Fruit fly (Drosophila melanogaster) whole organism, embryonic: ENCODE measurements around the gene Spn38F.

ENCODE experiments used
- B-H2 ChIP-seq: fragments of 200-800 bp; sonication (Bioruptor generic); optimal IDR thresholded peaks from 2 replicates; lab custom pipeline; 2018; ENCODE audit warnings: missing biosample characterization, mild to moderate bottlenecking, missing genetic modification characterization
- Bdp1 ChIP-seq: fragments of 200-800 bp; sonication (Bioruptor generic); optimal IDR thresholded peaks from 3 replicates; lab custom pipeline; 2016; ENCODE audit warnings: missing biosample characterization, missing genetic modification characterization
- CG10147 ChIP-seq: fragments of 200-800 bp; sonication (Bioruptor generic); optimal IDR thresholded peaks from 2 replicates; lab custom pipeline; 2019; ENCODE audit warnings: missing biosample characterization, mild to moderate bottlenecking, missing genetic modification characterization, moderate library complexity
- CG12769 ChIP-seq: fragments of 200-800 bp; sonication (Bioruptor generic); optimal IDR thresholded peaks from 2 replicates; lab custom pipeline; 2019; ENCODE audit warnings: missing biosample characterization, mild to moderate bottlenecking, missing genetic modification characterization, moderate library complexity
- CG13894 ChIP-seq: fragments of 200-800 bp; sonication (Bioruptor generic); optimal IDR thresholded peaks from 3 replicates; lab custom pipeline; 2018; ENCODE audit warnings: missing biosample characterization, mild to moderate bottlenecking, missing genetic modification characterization, moderate library complexity
- CG14860 ChIP-seq: fragments of 200-800 bp; sonication (Bioruptor generic); IDR thresholded peaks from 3 replicates; pipeline ENCODE4 v1.3.6; 2022; ENCODE audit warnings: missing biosample characterization, missing genetic modification characterization; ENCODE audit not compliant: partially characterized antibody
- CG17186 ChIP-seq: fragments of 200-800 bp; sonication (Bioruptor generic); optimal IDR thresholded peaks from 3 replicates; lab custom pipeline; 2017; ENCODE audit warnings: missing biosample characterization, missing genetic modification reagents, missing genetic modification characterization
- CG17328 ChIP-seq: fragments of 200-800 bp; sonication (Bioruptor generic); IDR thresholded peaks from 2 replicates; pipeline ENCODE4 v1.3.6; 2022; ENCODE audit warnings: missing biosample characterization, missing genetic modification characterization
- CG18262 ChIP-seq: fragments of 200-800 bp; optimal IDR thresholded peaks from 3 replicates; lab custom pipeline; 2019; ENCODE audit warnings: missing biosample characterization, mild to moderate bottlenecking, missing genetic modification characterization, moderate library complexity
- CG34376 ChIP-seq: fragments of 200-800 bp; sonication (Bioruptor generic); optimal IDR thresholded peaks from 2 replicates; lab custom pipeline; 2018; ENCODE audit warnings: missing biosample characterization, mild to moderate bottlenecking, missing genetic modification characterization
- CG4617 ChIP-seq: fragments of 200-800 bp; sonication (Bioruptor generic); optimal IDR thresholded peaks from 3 replicates; lab custom pipeline; 2016; ENCODE audit warnings: missing biosample characterization, missing genetic modification characterization, borderline replicate concordance
- CG6689 ChIP-seq: fragments of 200-800 bp; sonication (Bioruptor generic); IDR thresholded peaks from 2 replicates; pipeline ENCODE4 v1.3.6; 2022; ENCODE audit warnings: missing biosample characterization, missing genetic modification characterization
- CG7357 ChIP-seq: fragments of 200-800 bp; sonication (Bioruptor generic); IDR thresholded peaks from 3 replicates; pipeline ENCODE4 v1.3.6; 2022; ENCODE audit warnings: missing biosample characterization, missing genetic modification characterization
- CG7372 ChIP-seq: fragments of 200-800 bp; sonication (Bioruptor generic); IDR thresholded peaks from 2 replicates; pipeline ENCODE4 v1.3.6; 2022; ENCODE audit warnings: missing biosample characterization, missing genetic modification characterization
- CG8290 ChIP-seq, 3 experiments: fragments of 200-800 bp; sonication (Bioruptor generic); optimal IDR thresholded peaks; 2 replicates each; lab custom pipeline; 2016 to 2019; ENCODE audit warnings: missing biosample characterization in 3 of 3, missing genetic modification characterization in 3 of 3, mild to moderate bottlenecking in 2 of 3, moderate library complexity in 1 of 3
- CG8359 ChIP-seq: fragments of 200-800 bp; sonication (Bioruptor generic); optimal IDR thresholded peaks from 2 replicates; lab custom pipeline; 2017; ENCODE audit warnings: missing biosample characterization, mild to moderate bottlenecking, missing genetic modification characterization, borderline replicate concordance
- CG8765 ChIP-seq: fragments of 200-800 bp; sonication (Bioruptor generic); IDR thresholded peaks from 2 replicates; pipeline ENCODE4 v1.3.6; 2022; ENCODE audit warnings: missing biosample characterization, missing genetic modification characterization
- CG8944 ChIP-seq: fragments of 200-800 bp; sonication (Bioruptor generic); optimal IDR thresholded peaks from 3 replicates; lab custom pipeline; 2016; ENCODE audit warnings: missing biosample characterization, missing genetic modification characterization
- Chrac-16 ChIP-seq: fragments of 200-800 bp; sonication (Bioruptor generic); optimal IDR thresholded peaks from 3 replicates; lab custom pipeline; 2016; ENCODE audit warnings: missing biosample characterization, missing genetic modification characterization
- CkIIα-i1 ChIP-seq: fragments of 200-800 bp; sonication (Bioruptor generic); IDR thresholded peaks from 2 replicates; pipeline ENCODE4 v1.3.6; 2022; ENCODE audit warnings: missing biosample characterization, missing genetic modification characterization
- HLH54F ChIP-seq: fragments of 200-800 bp; sonication (Bioruptor generic); optimal IDR thresholded peaks from 3 replicates; lab custom pipeline; 2016; ENCODE audit warnings: missing biosample characterization, missing genetic modification characterization
- Hey ChIP-seq: fragments of 200-800 bp; sonication (Bioruptor generic); optimal IDR thresholded peaks from 3 replicates; lab custom pipeline; 2018; ENCODE audit warnings: missing biosample characterization, mild to moderate bottlenecking, missing genetic modification characterization
- HmgD ChIP-seq: fragments of 200-800 bp; sonication (Bioruptor generic); optimal IDR thresholded peaks from 3 replicates; lab custom pipeline; 2016; ENCODE audit warnings: missing biosample characterization, missing genetic modification characterization
- Hmr ChIP-seq: fragments of 200-800 bp; sonication (Bioruptor generic); optimal IDR thresholded peaks from 3 replicates; lab custom pipeline; 2017; ENCODE audit warnings: mild to moderate bottlenecking, missing biosample characterization, missing genetic modification reagents, missing genetic modification characterization
- Hr78 ChIP-seq, 2 experiments: fragments of 200-800 bp in 1 of 2; fragments of >200 bp in 1 of 2; sonication (Bioruptor generic) in 1 of 2; optimal IDR thresholded peaks; 2 replicates each; lab custom pipeline; 2017 to 2019; ENCODE audit warnings: missing biosample characterization in 2 of 2, missing genetic modification characterization in 2 of 2, mild to moderate bottlenecking in 1 of 2, moderate library complexity in 1 of 2
- Opbp ChIP-seq: fragments of 200-800 bp; sonication (Bioruptor generic); IDR thresholded peaks from 3 replicates; pipeline ENCODE4 v1.3.6; 2022; ENCODE audit warnings: missing biosample characterization, missing genetic modification characterization; ENCODE audit not compliant: partially characterized antibody
- Sox100B ChIP-seq: fragments of 200-800 bp; sonication (Bioruptor generic); optimal IDR thresholded peaks from 3 replicates; lab custom pipeline; 2018; ENCODE audit warnings: missing biosample characterization, mild to moderate bottlenecking, missing genetic modification characterization
- Spps ChIP-seq: fragments of 200-800 bp; sonication (Bioruptor generic); optimal IDR thresholded peaks from 2 replicates; lab custom pipeline; 2018; ENCODE audit warnings: missing biosample characterization, mild to moderate bottlenecking, missing genetic modification characterization
- Ssrp ChIP-seq: fragments of 200-800 bp; sonication (Bioruptor generic); optimal IDR thresholded peaks from 2 replicates; lab custom pipeline; 2018; ENCODE audit warnings: missing biosample characterization, mild to moderate bottlenecking, missing genetic modification characterization, moderate library complexity
- YL-1 ChIP-seq: fragments of 200-800 bp; sonication (Bioruptor generic); optimal IDR thresholded peaks from 3 replicates; lab custom pipeline; 2017; ENCODE audit warnings: missing biosample characterization, mild to moderate bottlenecking, missing genetic modification characterization
- az2 ChIP-seq: fragments of 200-800 bp; sonication (Bioruptor generic); optimal IDR thresholded peaks from 3 replicates; lab custom pipeline; 2016; ENCODE audit warnings: missing biosample characterization, missing genetic modification characterization
- caup ChIP-seq: fragments of 200-800 bp; sonication (Bioruptor generic); optimal IDR thresholded peaks from 3 replicates; lab custom pipeline; 2017; ENCODE audit warnings: missing biosample characterization, mild to moderate bottlenecking, missing genetic modification characterization, moderate library complexity; ENCODE audit not compliant: severe bottlenecking
- chn ChIP-seq: fragments of 200-800 bp; sonication (Bioruptor generic); optimal IDR thresholded peaks from 2 replicates; lab custom pipeline; 2016; ENCODE audit warnings: missing biosample characterization, missing genetic modification characterization
- ewg ChIP-seq: fragments of 200-800 bp; sonication (Bioruptor generic); optimal IDR thresholded peaks from 3 replicates; lab custom pipeline; 2017; ENCODE audit warnings: mild to moderate bottlenecking, missing biosample characterization, missing genetic modification reagents, missing genetic modification characterization
- fd102C ChIP-seq: fragments of 200-800 bp; sonication (Bioruptor generic); optimal IDR thresholded peaks from 2 replicates; lab custom pipeline; 2018; ENCODE audit warnings: missing biosample characterization, mild to moderate bottlenecking, missing genetic modification characterization, moderate library complexity
- fd64A ChIP-seq: fragments of 200-800 bp; sonication (Bioruptor generic); optimal IDR thresholded peaks from 3 replicates; lab custom pipeline; 2018; ENCODE audit warnings: missing biosample characterization, mild to moderate bottlenecking, missing genetic modification characterization
- fru ChIP-seq: fragments of >200 bp; optimal IDR thresholded peaks from 2 replicates; lab custom pipeline; 2017
- grn ChIP-seq: fragments of 200-800 bp; sonication (Bioruptor generic); optimal IDR thresholded peaks from 3 replicates; lab custom pipeline; 2017; ENCODE audit warnings: missing biosample characterization, missing genetic modification characterization
- insv ChIP-seq, 2 experiments: fragments of 200-800 bp; sonication (Bioruptor generic); optimal IDR thresholded peaks; 3 replicates each; lab custom pipeline; 2016 to 2018; ENCODE audit warnings: missing biosample characterization in 2 of 2, missing genetic modification characterization in 2 of 2
- jigr1 ChIP-seq: fragments of 200-800 bp; sonication (Bioruptor generic); IDR thresholded peaks from 3 replicates; pipeline ENCODE4 v1.3.6; 2022; ENCODE audit warnings: missing biosample characterization, missing genetic modification characterization
- lab ChIP-seq: fragments of 200-800 bp; sonication (Bioruptor generic); optimal IDR thresholded peaks from 3 replicates; lab custom pipeline; 2017; ENCODE audit warnings: missing biosample characterization, missing genetic modification characterization, mild to moderate bottlenecking, moderate library complexity, missing genetic modification reagents
- mirr ChIP-seq: fragments of 200-800 bp; sonication (Bioruptor generic); optimal IDR thresholded peaks from 3 replicates; lab custom pipeline; 2018; ENCODE audit warnings: missing biosample characterization, mild to moderate bottlenecking, missing genetic modification characterization
- onecut ChIP-seq: fragments of 200-800 bp; sonication (Bioruptor generic); IDR thresholded peaks from 2 replicates; pipeline ENCODE4 v1.3.6; 2022; ENCODE audit warnings: missing biosample characterization, missing genetic modification characterization
- otp ChIP-seq: fragments of 200-800 bp; sonication (Bioruptor generic); IDR thresholded peaks from 3 replicates; pipeline ENCODE4, ENCODE4 v1.3.6; 2022; ENCODE audit warnings: missing biosample characterization, missing genetic modification characterization
- pan ChIP-seq, 4 experiments: fragments of >200 bp in 3 of 4; fragments of 200-800 bp in 1 of 4; sonication (Bioruptor generic) in 1 of 4; optimal IDR thresholded peaks in 3 of 4; IDR thresholded peaks in 1 of 4; 2 replicates each; pipeline versions ENCODE4 v1.3.6 to Lab custom; 2017 to 2022; ENCODE audit warnings: missing biosample characterization in 2 of 4, missing genetic modification characterization in 2 of 4, mixed read lengths in 1 of 4
- pzg ChIP-seq: fragments of 200-800 bp; sonication (Bioruptor generic); optimal IDR thresholded peaks from 3 replicates; lab custom pipeline; 2018; ENCODE audit warnings: missing biosample characterization, mild to moderate bottlenecking, missing genetic modification characterization, moderate library complexity
- scrt ChIP-seq: fragments of 200-800 bp; sonication (Bioruptor generic); optimal IDR thresholded peaks from 2 replicates; lab custom pipeline; 2018; ENCODE audit warnings: missing biosample characterization, mild to moderate bottlenecking, missing genetic modification characterization, moderate library complexity
- tio ChIP-seq: fragments of 200-800 bp; sonication (Bioruptor generic); optimal IDR thresholded peaks from 2 replicates; lab custom pipeline; 2017; ENCODE audit warnings: missing biosample characterization, missing genetic modification characterization, inconsistent platforms
- unpg ChIP-seq: fragments of 200-800 bp; sonication (Bioruptor generic); optimal IDR thresholded peaks from 3 replicates; lab custom pipeline; 2018; ENCODE audit warnings: missing biosample characterization, mild to moderate bottlenecking, missing genetic modification characterization, moderate library complexity

The Spn38F gene

dm6 chr2L:20883624-20884220 is 45.9 kb upstream of the Spn38F start (continued):
- no peak for TF ChIP-seq az2 (GFP tag; lab: Kevin White, UChicago)
- peak; percentile 92 for TF ChIP-seq grn (GFP tag; lab: Kevin White, UChicago)
- no peak for TF ChIP-seq CG4617 (GFP tag; lab: Kevin White, UChicago)
- no peak for TF ChIP-seq CG7357 (GFP tag; lab: Robert Waterston, UW)
- TF ChIP-seq chn (GFP tag; lab: Kevin White, UChicago), result no peak
- TF ChIP-seq lab, result peak; percentile 92
- TF ChIP-seq pzg (GFP tag; lab: Kevin White, UChicago), result no peak
- TF ChIP-seq HmgD (GFP tag; lab: Kevin White, UChicago), result no peak
- TF ChIP-seq CG8944 (GFP tag; lab: Kevin White, UChicago), result no peak
- no peak for TF ChIP-seq caup (GFP tag; lab: Kevin White, UChicago)
- TF ChIP-seq CG12769 (tag; lab: Kevin White, UChicago), result no peak
- TF ChIP-seq Hmr, result no peak
- no peak for TF ChIP-seq Chrac-16 (GFP tag; lab: Kevin White, UChicago)
- no peak for TF ChIP-seq pan (optimal IDR thresholded peaks at IDR 0.05; lab: Kevin White, UChicago)
- no peak for TF ChIP-seq pan (GFP tag; optimal IDR thresholded peaks at IDR 0.05 in 1 of 2, IDR thresholded peaks at IDR 0.05 in 1 of 2)
- TF ChIP-seq tio, result no peak
- no peak for TF ChIP-seq CG8359 (GFP tag; lab: Kevin White, UChicago)
- peak; percentile 91 for TF ChIP-seq mirr (GFP tag; lab: Kevin White, UChicago)
- TF ChIP-seq CG17186, result no peak
- TF ChIP-seq onecut (GFP tag; lab: Robert Waterston, UW), result no peak
- no peak for TF ChIP-seq CG17328 (GFP tag; lab: Robert Waterston, UW)
- TF ChIP-seq insv (GFP tag; optimal IDR thresholded peaks at IDR 0.05; lab: Kevin White, UChicago), result no peak
- peak in 1 of 2 experiments; percentile 19 for TF ChIP-seq Hr78 (GFP tag; optimal IDR thresholded peaks at IDR 0.05; lab: Kevin White, UChicago)
- TF ChIP-seq otp (GFP tag; lab: Robert Waterston, UW), result no peak
- TF ChIP-seq Bdp1, result no peak
- peak; percentile 25 for TF ChIP-seq B-H2 (GFP tag; lab: Kevin White, UChicago)
- TF ChIP-seq Spps, result no peak
- no peak for TF ChIP-seq Opbp
- TF ChIP-seq Hey (tag; lab: Kevin White, UChicago), result peak; percentile 28
- TF ChIP-seq CG13894 (tag; lab: Kevin White, UChicago), result peak; percentile 13
- TF ChIP-seq unpg (GFP tag; lab: Kevin White, UChicago), result no peak
- TF ChIP-seq jigr1 (GFP tag; lab: Robert Waterston, UW), result no peak
- no peak for TF ChIP-seq ewg (GFP tag; lab: Kevin White, UChicago)
- TF ChIP-seq CkIIα-i1 (GFP tag; lab: Robert Waterston, UW), result no peak
- peak; percentile 89 for TF ChIP-seq CG34376 (GFP tag; lab: Kevin White, UChicago)
- TF ChIP-seq CG8290 (GFP tag; optimal IDR thresholded peaks at IDR 0.05; lab: Kevin White, UChicago), result no peak
- no peak for TF ChIP-seq CG8290 (tag; optimal IDR thresholded peaks at IDR 0.05; lab: Kevin White, UChicago)
- no peak for TF ChIP-seq fd64A
- no peak for TF ChIP-seq YL-1
- TF ChIP-seq Ssrp (tag; lab: Kevin White, UChicago), result no peak
- no peak for TF ChIP-seq fru (lab: Kevin White, UChicago)
- TF ChIP-seq fd102C, result no peak
- TF ChIP-seq CG10147 (GFP tag; lab: Kevin White, UChicago), result no peak
- no peak for TF ChIP-seq CG18262 (tag; lab: Kevin White, UChicago)
- no peak for TF ChIP-seq Sox100B (GFP tag; lab: Kevin White, UChicago)
- TF ChIP-seq CG14860, result no peak
- no peak for TF ChIP-seq CG6689 (GFP tag; lab: Robert Waterston, UW)
- TF ChIP-seq scrt (GFP tag; lab: Kevin White, UChicago), result no peak
- no peak for TF ChIP-seq CG8765 (GFP tag; lab: Robert Waterston, UW)
- no peak for TF ChIP-seq HLH54F
- no peak for TF ChIP-seq CG7372 (GFP tag; lab: Robert Waterston, UW)
